Worm (Caenorhabditis elegans) whole organism, mixed stage, embryonic: ENCODE results near the gene dyrb-1.

ENCODE experiments used
- M03D4.4 ChIP-seq: sonication (generic microtip); optimal IDR thresholded peaks from 2 replicates; lab custom pipeline; 2017; ENCODE audit warnings: mild to moderate bottlenecking, missing genetic modification characterization, missing compliant biosample characterization
- bed-3 ChIP-seq: fragments of 200-800 bp; sonication (Bioruptor generic); optimal IDR thresholded peaks from 3 replicates; lab custom pipeline; 2018; ENCODE audit warnings: mild to moderate bottlenecking, missing genetic modification characterization, moderate library complexity, missing compliant biosample characterization
- blmp-1 ChIP-seq: fragments of 150-350 bp; optimal IDR thresholded peaks from 2 replicates; lab custom pipeline; 2014; ENCODE audit warnings: missing biosample characterization, missing genetic modification characterization
- ceh-39 ChIP-seq: fragments of 150-350 bp; optimal IDR thresholded peaks from 2 replicates; lab custom pipeline; 2014; ENCODE audit warnings: missing biosample characterization, missing genetic modification characterization
- ceh-43 ChIP-seq: fragments of 200-800 bp; sonication (Bioruptor generic); optimal IDR thresholded peaks from 2 replicates; lab custom pipeline; 2018; ENCODE audit warnings: mild to moderate bottlenecking, missing genetic modification characterization, moderate library complexity, missing compliant biosample characterization
- ceh-83 ChIP-seq: fragments of 200-800 bp; sonication (Bioruptor generic); optimal IDR thresholded peaks from 2 replicates; lab custom pipeline; 2018; ENCODE audit warnings: mild to moderate bottlenecking, missing genetic modification characterization, missing compliant biosample characterization
- ces-1 ChIP-seq: fragments of 150-350 bp; optimal IDR thresholded peaks from 2 replicates; lab custom pipeline; 2014; ENCODE audit warnings: missing biosample characterization, missing genetic modification reagents, missing genetic modification characterization
- drap-1 ChIP-seq: fragments of 200-800 bp; sonication (Bioruptor generic); optimal IDR thresholded peaks from 3 replicates; lab custom pipeline; 2018; ENCODE audit warnings: mild to moderate bottlenecking, missing genetic modification characterization, missing compliant biosample characterization
- elt-1 ChIP-seq: sonication (generic microtip); optimal IDR thresholded peaks from 2 replicates; lab custom pipeline; 2017; ENCODE audit warnings: missing genetic modification characterization, mild to moderate bottlenecking, missing compliant biosample characterization, antibody characterized with exemption, moderate library complexity, borderline replicate concordance; ENCODE audit not compliant: insufficient read depth
- elt-3 ChIP-seq: fragments of 150-350 bp; optimal IDR thresholded peaks from 2 replicates; lab custom pipeline; 2014; ENCODE audit warnings: missing biosample characterization, missing genetic modification characterization
- flh-1 ChIP-seq: fragments of 200-800 bp; sonication (Bioruptor generic); optimal IDR thresholded peaks from 2 replicates; lab custom pipeline; 2018; ENCODE audit warnings: mild to moderate bottlenecking, missing genetic modification characterization, moderate library complexity, missing compliant biosample characterization
- ham-2 ChIP-seq: fragments of 200-800 bp; sonication (Bioruptor generic); optimal IDR thresholded peaks from 2 replicates; lab custom pipeline; 2018; ENCODE audit warnings: mild to moderate bottlenecking, missing genetic modification characterization, missing compliant biosample characterization
- hlh-1 ChIP-seq: fragments of 150-350 bp; optimal IDR thresholded peaks from 2 replicates; lab custom pipeline; 2014; ENCODE audit warnings: missing biosample characterization, missing genetic modification reagents, missing genetic modification characterization
- lin-13 ChIP-seq: fragments of 150-350 bp; optimal IDR thresholded peaks from 2 replicates; lab custom pipeline; 2014; ENCODE audit warnings: missing biosample characterization, missing genetic modification characterization
- lin-32 ChIP-seq: fragments of 200-800 bp; sonication (Bioruptor generic); optimal IDR thresholded peaks from 2 replicates; lab custom pipeline; 2018; ENCODE audit warnings: mild to moderate bottlenecking, missing genetic modification characterization, missing compliant biosample characterization
- lsy-2 ChIP-seq: fragments of 150-350 bp; optimal IDR thresholded peaks from 2 replicates; lab custom pipeline; 2014; ENCODE audit warnings: missing biosample characterization, missing genetic modification characterization
- mab-5 ChIP-seq: fragments of 150-350 bp; optimal IDR thresholded peaks from 2 replicates; lab custom pipeline; 2014; ENCODE audit warnings: missing biosample characterization, missing genetic modification characterization
- mep-1 ChIP-seq: fragments of 150-350 bp; optimal IDR thresholded peaks from 2 replicates; lab custom pipeline; 2017; ENCODE audit warnings: missing biosample characterization, missing genetic modification reagents, missing genetic modification characterization, inconsistent platforms
- mls-2 ChIP-seq: sonication (generic microtip); optimal IDR thresholded peaks from 2 replicates; lab custom pipeline; 2016; ENCODE audit warnings: mild to moderate bottlenecking, missing genetic modification characterization, moderate library complexity, missing compliant biosample characterization
- nhr-12 ChIP-seq: fragments of 150-350 bp; optimal IDR thresholded peaks from 2 replicates; lab custom pipeline; 2014; ENCODE audit warnings: missing biosample characterization, missing genetic modification characterization
- nhr-2 ChIP-seq: fragments of 150-350 bp; optimal IDR thresholded peaks from 2 replicates; lab custom pipeline; 2014; ENCODE audit warnings: missing biosample characterization, missing genetic modification characterization
- nhr-237 ChIP-seq: fragments of 150-350 bp; optimal IDR thresholded peaks from 2 replicates; lab custom pipeline; 2014; ENCODE audit warnings: missing biosample characterization, missing genetic modification characterization
- nhr-28 ChIP-seq: fragments of 150-350 bp; optimal IDR thresholded peaks from 2 replicates; lab custom pipeline; 2014; ENCODE audit warnings: missing biosample characterization, missing genetic modification characterization
- nhr-76 ChIP-seq: sonication (generic microtip); optimal IDR thresholded peaks from 2 replicates; lab custom pipeline; 2017; ENCODE audit warnings: missing biosample characterization, missing genetic modification characterization
- pha-4 ChIP-seq: fragments of 150-350 bp; optimal IDR thresholded peaks from 2 replicates; lab custom pipeline; 2018; ENCODE audit warnings: missing biosample characterization, missing genetic modification reagents, missing genetic modification characterization
- sem-2 ChIP-seq: fragments of 200-800 bp; sonication (Bioruptor generic); optimal IDR thresholded peaks from 2 replicates; lab custom pipeline; 2018; ENCODE audit warnings: mild to moderate bottlenecking, missing genetic modification characterization, missing compliant biosample characterization
- snpc-4 ChIP-seq: fragments of 150-350 bp; optimal IDR thresholded peaks from 2 replicates; lab custom pipeline; 2014; ENCODE audit warnings: missing biosample characterization, missing genetic modification characterization
- sptf-1 ChIP-seq: sonication (generic microtip); optimal IDR thresholded peaks from 2 replicates; lab custom pipeline; 2017; ENCODE audit warnings: mild to moderate bottlenecking, missing genetic modification characterization, moderate library complexity, missing compliant biosample characterization
- tbx-8 ChIP-seq: fragments of 200-800 bp; sonication (Bioruptor generic); optimal IDR thresholded peaks from 2 replicates; lab custom pipeline; 2018; ENCODE audit warnings: mild to moderate bottlenecking, missing genetic modification characterization, moderate library complexity, missing compliant biosample characterization
- unc-120 ChIP-seq: sonication (generic microtip); optimal IDR thresholded peaks from 2 replicates; lab custom pipeline; 2017; ENCODE audit warnings: missing genetic modification characterization, missing compliant biosample characterization; ENCODE audit not compliant: poor library complexity, severe bottlenecking
- unc-39 ChIP-seq: fragments of 150-350 bp; optimal IDR thresholded peaks from 2 replicates; lab custom pipeline; 2014; ENCODE audit warnings: missing biosample characterization, missing genetic modification characterization
- unc-62 ChIP-seq: fragments of 150-350 bp; optimal IDR thresholded peaks from 2 replicates; lab custom pipeline; 2014; ENCODE audit warnings: missing biosample characterization, missing genetic modification reagents, missing genetic modification characterization
- zip-8 ChIP-seq: fragments of 150-350 bp; optimal IDR thresholded peaks from 2 replicates; lab custom pipeline; 2014; ENCODE audit warnings: missing biosample characterization, missing genetic modification characterization
- ztf-11 ChIP-seq: fragments of 150-350 bp; optimal IDR thresholded peaks from 2 replicates; lab custom pipeline; 2014; ENCODE audit warnings: missing biosample characterization, missing genetic modification characterization

Gene dyrb-1

ce11 chrII:9107095-9107769, at the start of gene dyrb-1:
TSS of gene dyrb-1 (minus strand) at chrII:9107145.
- TF ChIP-seq lsy-2 (no peak), mab-5 (no peak), ceh-43 (no peak), ces-1 (GFP tag; lab: Kevin White, UChicago) (peak; percentile 76), flh-1 (GFP tag; lab: Kevin White, UChicago) (no peak)

ce11 chrII:9156277-9156676, 49.3 kb upstream of the dyrb-1 start:
- TF ChIP-seq lsy-2 (no peak), unc-62 (GFP tag; lab: Kevin White, UChicago) (no peak), ceh-43 (no peak), ceh-39 (tag; lab: Kevin White, UChicago) (no peak), unc-39 (tag; lab: Kevin White, UChicago) (no peak), nhr-237 (tag; lab: Kevin White, UChicago) (no peak), pha-4 (tag; lab: Kevin White, UChicago) (no peak), tbx-8 (no peak), nhr-2 (tag; lab: Kevin White, UChicago) (no peak), sem-2 (GFP tag; lab: Kevin White, UChicago) (no peak), mls-2 (tag; lab: Kevin White, UChicago) (no peak), drap-1 (GFP tag; lab: Kevin White, UChicago) (no peak), ceh-83 (no peak), hlh-1 (tag; lab: Kevin White, UChicago) (no peak)
- TF ChIP-seq, all 35 proteins: peak for 0

- TF ChIP-seq unc-39 (tag; lab: Kevin White, UChicago), result no peak
- TF ChIP-seq lin-13 (tag; lab: Kevin White, UChicago), result no peak
- TF ChIP-seq drap-1 (GFP tag; lab: Kevin White, UChicago), result no peak
- TF ChIP-seq snpc-4, result no peak
- no peak for TF ChIP-seq hlh-1 (tag; lab: Kevin White, UChicago)
- no peak for TF ChIP-seq unc-62 (GFP tag; lab: Kevin White, UChicago)
- no peak for TF ChIP-seq nhr-237 (tag; lab: Kevin White, UChicago)
- no peak for TF ChIP-seq mls-2 (tag; lab: Kevin White, UChicago)
Observed at ce11 chrII:9154339-9154738, 47.4 kb upstream of the dyrb-1 start.

ce11 chrII:9152231-9152630, 45.3 kb upstream of the dyrb-1 start, which contains the start of gene col-78:
TSS of gene col-78 (plus strand) at chrII:9152531.
- TF ChIP-seq ztf-11 (no peak), unc-62 (GFP tag; lab: Kevin White, UChicago) (no peak), elt-3 (no peak), mab-5 (no peak), blmp-1 (no peak), nhr-12 (no peak), nhr-76 (tag; lab: Kevin White, UChicago) (no peak), ham-2 (GFP tag; lab: Kevin White, UChicago) (no peak), sptf-1 (tag; lab: Kevin White, UChicago) (no peak), nhr-2 (tag; lab: Kevin White, UChicago) (no peak), sem-2 (GFP tag; lab: Kevin White, UChicago) (no peak), mep-1 (tag; lab: Kevin White, UChicago) (no peak), snpc-4 (no peak), M03D4.4 (tag; lab: Kevin White, UChicago) (no peak), mls-2 (tag; lab: Kevin White, UChicago) (no peak)

- TF ChIP-seq mls-2 (tag; lab: Kevin White, UChicago) (no peak), lsy-2 (no peak), ces-1 (GFP tag; lab: Kevin White, UChicago) (no peak), nhr-2 (tag; lab: Kevin White, UChicago) (no peak), ceh-39 (tag; lab: Kevin White, UChicago) (no peak), pha-4 (tag; lab: Kevin White, UChicago) (no peak), elt-1 (no peak), ham-2 (GFP tag; lab: Kevin White, UChicago) (no peak), nhr-237 (tag; lab: Kevin White, UChicago) (no peak), tbx-8 (no peak), unc-120 (tag; lab: Kevin White, UChicago) (no peak), nhr-28 (tag; lab: Kevin White, UChicago) (no peak), bed-3 (GFP tag; lab: Kevin White, UChicago) (no peak), zip-8 (no peak), sem-2 (GFP tag; lab: Kevin White, UChicago) (no peak), lin-32 (no peak), M03D4.4 (tag; lab: Kevin White, UChicago) (no peak), elt-3 (no peak), unc-39 (tag; lab: Kevin White, UChicago) (no peak)
Observed at ce11 chrII:9148079-9148478, 41.1 kb upstream of the dyrb-1 start.
